Worm (Caenorhabditis elegans) whole organism, mixed stage, embryonic: ENCODE measurements around the gene F46E10.3.

ENCODE experiments used
- ces-1 ChIP-seq: fragments of 150-350 bp; optimal IDR thresholded peaks from 2 replicates; lab custom pipeline; 2014; ENCODE audit warnings: missing biosample characterization, missing genetic modification reagents, missing genetic modification characterization
- lin-13 ChIP-seq: fragments of 150-350 bp; optimal IDR thresholded peaks from 2 replicates; lab custom pipeline; 2014; ENCODE audit warnings: missing biosample characterization, missing genetic modification characterization
- nhr-28 ChIP-seq: fragments of 150-350 bp; optimal IDR thresholded peaks from 2 replicates; lab custom pipeline; 2014; ENCODE audit warnings: missing biosample characterization, missing genetic modification characterization
- unc-39 ChIP-seq: fragments of 150-350 bp; optimal IDR thresholded peaks from 2 replicates; lab custom pipeline; 2014; ENCODE audit warnings: missing biosample characterization, missing genetic modification characterization
- ztf-11 ChIP-seq: fragments of 150-350 bp; optimal IDR thresholded peaks from 2 replicates; lab custom pipeline; 2014; ENCODE audit warnings: missing biosample characterization, missing genetic modification characterization

DNA sequence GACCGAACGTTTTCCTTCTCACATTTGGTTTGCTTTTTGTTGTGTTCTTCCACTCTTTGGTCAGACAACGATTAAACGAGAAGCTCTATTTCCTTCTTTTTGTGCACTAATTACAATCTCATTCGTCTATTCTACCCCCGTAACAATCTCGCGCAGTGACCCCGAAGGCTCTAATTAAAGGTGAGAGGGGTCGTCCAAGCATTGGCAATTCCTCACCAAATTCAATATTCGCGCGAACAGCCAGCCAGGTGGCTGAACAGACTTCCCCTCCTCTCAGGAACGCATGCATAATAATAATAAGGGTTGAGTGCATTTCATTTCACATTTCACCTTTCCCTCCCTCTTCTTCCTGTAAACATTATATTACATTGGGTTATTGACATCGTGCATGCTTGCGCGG is 33.0 kb upstream of the F46E10.3 start:
- TF ChIP-seq unc-39 (tag; lab: Kevin White, UChicago) (no peak), ztf-11 (tag; lab: Kevin White, UChicago) (no peak), ces-1 (no peak), nhr-28 (tag; lab: Kevin White, UChicago) (no peak), lin-13 (tag; lab: Kevin White, UChicago) (no peak)
